Fruit fly (Drosophila melanogaster) whole organism, embryonic: Measurements from ENCODE around the gene CG3078.

Experiments used
- Asciz ChIP-seq: fragments of 200-800 bp; sonication (Bioruptor generic); optimal IDR thresholded peaks from 2 replicates; lab custom pipeline; 2017; ENCODE audit warnings: missing biosample characterization, mild to moderate bottlenecking, missing genetic modification characterization, missing genetic modification reagents
- Atf6 ChIP-seq: fragments of 200-800 bp; sonication (Bioruptor generic); IDR thresholded peaks from 2 replicates; pipeline ENCODE4 v1.3.6; 2022; ENCODE audit warnings: missing biosample characterization, missing genetic modification characterization
- CG10147 ChIP-seq: fragments of 200-800 bp; sonication (Bioruptor generic); optimal IDR thresholded peaks from 2 replicates; lab custom pipeline; 2019; ENCODE audit warnings: missing biosample characterization, mild to moderate bottlenecking, missing genetic modification characterization, moderate library complexity
- CG13123 ChIP-seq: fragments of 200-800 bp; sonication (Bioruptor generic); optimal IDR thresholded peaks from 2 replicates; lab custom pipeline; 2016; ENCODE audit warnings: missing biosample characterization, missing genetic modification characterization
- CG14014 ChIP-seq: fragments of 200-800 bp; sonication (Bioruptor generic); IDR thresholded peaks from 2 replicates; pipeline ENCODE4 v1.3.6; 2022; ENCODE audit warnings: missing biosample characterization, missing genetic modification characterization
- CG15601 ChIP-seq: fragments of 200-800 bp; sonication (Bioruptor generic); optimal IDR thresholded peaks from 3 replicates; lab custom pipeline; 2019; ENCODE audit warnings: missing biosample characterization, mild to moderate bottlenecking, missing genetic modification characterization, moderate library complexity
- CG16863 ChIP-seq: fragments of 200-800 bp; sonication (Bioruptor generic); optimal IDR thresholded peaks from 3 replicates; lab custom pipeline; 2016; ENCODE audit warnings: missing biosample characterization, missing genetic modification characterization
- CG17612 ChIP-seq: fragments of 200-800 bp; sonication (Bioruptor generic); IDR thresholded peaks from 2 replicates; pipeline ENCODE4 v1.3.6; 2022; ENCODE audit warnings: missing biosample characterization, missing genetic modification characterization
- CG3407 ChIP-seq: fragments of 200-800 bp; sonication (Bioruptor generic); optimal IDR thresholded peaks from 2 replicates; lab custom pipeline; 2018; ENCODE audit warnings: missing biosample characterization, mild to moderate bottlenecking, missing genetic modification characterization
- CG6175 ChIP-seq: fragments of 200-800 bp; sonication (Bioruptor generic); IDR thresholded peaks from 3 replicates; pipeline ENCODE4 v1.3.6; 2022; ENCODE audit warnings: missing biosample characterization, missing genetic modification characterization
- CG7928 ChIP-seq: fragments of 200-800 bp; sonication (Bioruptor generic); optimal IDR thresholded peaks from 2 replicates; lab custom pipeline; 2017; ENCODE audit warnings: missing biosample characterization, mild to moderate bottlenecking, missing genetic modification characterization
- CG7963 ChIP-seq: fragments of 200-800 bp; sonication (Bioruptor generic); IDR thresholded peaks from 3 replicates; pipeline ENCODE4 v1.3.6; 2022; ENCODE audit warnings: missing biosample characterization, missing genetic modification characterization; ENCODE audit not compliant: partially characterized antibody
- CG9215 ChIP-seq: fragments of 200-800 bp; sonication (Bioruptor generic); IDR thresholded peaks from 2 replicates; pipeline ENCODE4 v1.3.6; 2022; ENCODE audit warnings: missing biosample characterization, missing genetic modification characterization
- CG9817 ChIP-seq: fragments of 200-800 bp; sonication (Bioruptor generic); optimal IDR thresholded peaks from 2 replicates; lab custom pipeline; 2018; ENCODE audit warnings: missing biosample characterization, mild to moderate bottlenecking, missing genetic modification characterization, moderate library complexity
- Dad ChIP-seq: fragments of 200-800 bp; sonication (Bioruptor generic); optimal IDR thresholded peaks from 3 replicates; lab custom pipeline; 2016; ENCODE audit warnings: missing biosample characterization, missing genetic modification characterization
- Dip2 ChIP-seq: fragments of 200-800 bp; sonication (Bioruptor generic); IDR thresholded peaks from 2 replicates; pipeline ENCODE4 v1.3.6; 2022; ENCODE audit warnings: missing biosample characterization, missing genetic modification characterization
- HHEX ChIP-seq: fragments of 200-800 bp; sonication (Bioruptor generic); optimal IDR thresholded peaks from 3 replicates; lab custom pipeline; 2017; ENCODE audit warnings: missing biosample characterization, mild to moderate bottlenecking, missing genetic modification characterization, missing genetic modification reagents
- Hand ChIP-seq: fragments of 200-800 bp; sonication (Bioruptor generic); optimal IDR thresholded peaks from 2 replicates; lab custom pipeline; 2017; ENCODE audit warnings: mild to moderate bottlenecking, missing biosample characterization, missing genetic modification reagents, missing genetic modification characterization
- Hmr ChIP-seq: fragments of 200-800 bp; sonication (Bioruptor generic); optimal IDR thresholded peaks from 3 replicates; lab custom pipeline; 2017; ENCODE audit warnings: mild to moderate bottlenecking, missing biosample characterization, missing genetic modification reagents, missing genetic modification characterization
- Hr3 ChIP-seq: fragments of 200-800 bp; sonication (Bioruptor generic); optimal IDR thresholded peaks from 3 replicates; lab custom pipeline; 2016; ENCODE audit warnings: missing biosample characterization, missing genetic modification characterization
- MESR4 ChIP-seq: fragments of 200-800 bp; sonication (Bioruptor generic); optimal IDR thresholded peaks from 2 replicates; lab custom pipeline; 2018; ENCODE audit warnings: missing biosample characterization, mild to moderate bottlenecking, missing genetic modification characterization, moderate library complexity
- Mad ChIP-seq: fragments of 200-800 bp; sonication (Bioruptor generic); optimal IDR thresholded peaks from 2 replicates; lab custom pipeline; 2016; ENCODE audit warnings: missing biosample characterization, missing genetic modification characterization
- NFAT ChIP-seq: fragments of 200-800 bp; sonication (Bioruptor generic); IDR thresholded peaks from 2 replicates; pipeline ENCODE4 v1.3.6; 2022; ENCODE audit warnings: missing biosample characterization, missing genetic modification characterization
- Optix ChIP-seq: fragments of 200-800 bp; sonication (Bioruptor generic); IDR thresholded peaks from 3 replicates; pipeline ENCODE4 v1.3.6; 2022; ENCODE audit warnings: missing biosample characterization, missing genetic modification characterization
- Pdp1 ChIP-seq, 2 experiments: fragments of 200-800 bp; sonication (Bioruptor generic); optimal IDR thresholded peaks; 3 replicates each; lab custom pipeline; 2016; ENCODE audit warnings: missing biosample characterization in 2 of 2, missing genetic modification characterization in 2 of 2, mild to moderate bottlenecking in 1 of 2, moderate library complexity in 1 of 2
- Scr ChIP-seq: fragments of 200-800 bp; sonication (Bioruptor generic); IDR thresholded peaks from 2 replicates; pipeline ENCODE4 v1.3.6; 2022; ENCODE audit warnings: missing biosample characterization, missing genetic modification characterization; ENCODE audit not compliant: partially characterized antibody
- Sox100B ChIP-seq: fragments of 200-800 bp; sonication (Bioruptor generic); optimal IDR thresholded peaks from 3 replicates; lab custom pipeline; 2018; ENCODE audit warnings: missing biosample characterization, mild to moderate bottlenecking, missing genetic modification characterization
- bowl ChIP-seq: fragments of 200-800 bp; sonication (Bioruptor generic); IDR thresholded peaks from 2 replicates; pipeline ENCODE4 v1.3.6; 2022; ENCODE audit warnings: missing biosample characterization, missing genetic modification characterization
- chif ChIP-seq, 2 experiments: fragments of 200-800 bp; sonication (Bioruptor generic); optimal IDR thresholded peaks; 3 replicates each; lab custom pipeline; 2016; ENCODE audit warnings: missing biosample characterization in 2 of 2, missing genetic modification characterization in 2 of 2
- chinmo ChIP-seq: fragments of 200-800 bp; sonication (Bioruptor generic); IDR thresholded peaks from 4 replicates; pipeline ENCODE4 v1.3.6; 2022; ENCODE audit warnings: missing biosample characterization, missing genetic modification characterization; ENCODE audit not compliant: partially characterized antibody
- chn ChIP-seq: fragments of 200-800 bp; sonication (Bioruptor generic); optimal IDR thresholded peaks from 2 replicates; lab custom pipeline; 2016; ENCODE audit warnings: missing biosample characterization, missing genetic modification characterization
- ci ChIP-seq: fragments of 200-800 bp; sonication (Bioruptor generic); IDR thresholded peaks from 3 replicates; pipeline ENCODE4 v1.3.6; 2022; ENCODE audit warnings: missing biosample characterization, missing genetic modification characterization
- dmrt99B ChIP-seq: fragments of 200-800 bp; sonication (Bioruptor generic); optimal IDR thresholded peaks from 2 replicates; lab custom pipeline; 2018; ENCODE audit warnings: missing biosample characterization, mild to moderate bottlenecking, missing genetic modification characterization, moderate library complexity
- esg ChIP-seq: fragments of 200-800 bp; sonication (Bioruptor generic); conservative IDR thresholded peaks from 2 replicates; pipeline ENCODE4 v1.3.6; 2022; ENCODE audit warnings: missing biosample characterization, missing genetic modification characterization
- gcm2 ChIP-seq: fragments of 200-800 bp; sonication (Bioruptor generic); optimal IDR thresholded peaks from 2 replicates; lab custom pipeline; 2016; ENCODE audit warnings: missing biosample characterization, missing genetic modification characterization
- gem ChIP-seq: fragments of 200-800 bp; sonication (Bioruptor generic); optimal IDR thresholded peaks from 2 replicates; lab custom pipeline; 2019; ENCODE audit warnings: missing biosample characterization, mild to moderate bottlenecking, missing genetic modification characterization, moderate library complexity
- hkb ChIP-seq, 2 experiments: fragments of 200-800 bp in 1 of 2; fragments of >200 bp in 1 of 2; sonication (Bioruptor generic) in 1 of 2; IDR thresholded peaks in 1 of 2; optimal IDR thresholded peaks in 1 of 2; 2 replicates each; pipeline versions ENCODE4 v1.3.6 to Lab custom; 2017 to 2022; ENCODE audit warnings: missing biosample characterization in 1 of 2, missing genetic modification characterization in 1 of 2
- jing ChIP-seq: fragments of 200-800 bp; sonication (Bioruptor generic); optimal IDR thresholded peaks from 2 replicates; lab custom pipeline; 2018; ENCODE audit warnings: missing biosample characterization, mild to moderate bottlenecking, missing genetic modification characterization
- kni ChIP-seq: fragments of 200-800 bp; sonication (Bioruptor generic); optimal IDR thresholded peaks from 3 replicates; lab custom pipeline; 2017; ENCODE audit warnings: mild to moderate bottlenecking, missing biosample characterization, missing genetic modification reagents, missing genetic modification characterization
- lilli ChIP-seq: fragments of 200-800 bp; sonication (Bioruptor generic); optimal IDR thresholded peaks from 3 replicates; lab custom pipeline; 2016; ENCODE audit warnings: missing biosample characterization, missing genetic modification characterization
- nmo ChIP-seq: fragments of 200-800 bp; sonication (Bioruptor generic); optimal IDR thresholded peaks from 2 replicates; lab custom pipeline; 2018; ENCODE audit warnings: missing biosample characterization, mild to moderate bottlenecking, missing genetic modification characterization, moderate library complexity
- pan ChIP-seq, 4 experiments: fragments of >200 bp in 3 of 4; fragments of 200-800 bp in 1 of 4; sonication (Bioruptor generic) in 1 of 4; optimal IDR thresholded peaks in 3 of 4; IDR thresholded peaks in 1 of 4; 2 replicates each; pipeline versions ENCODE4 v1.3.6 to Lab custom; 2017 to 2022; ENCODE audit warnings: missing biosample characterization in 2 of 4, missing genetic modification characterization in 2 of 4, mixed read lengths in 1 of 4
- psq ChIP-seq: fragments of 200-800 bp; sonication (Bioruptor generic); optimal IDR thresholded peaks from 2 replicates; lab custom pipeline; 2017; ENCODE audit warnings: missing biosample characterization, missing genetic modification characterization
- schlank ChIP-seq: fragments of 200-800 bp; sonication (Bioruptor generic); optimal IDR thresholded peaks from 2 replicates; lab custom pipeline; 2018; ENCODE audit warnings: missing biosample characterization, mild to moderate bottlenecking, missing genetic modification characterization
- sna ChIP-seq: fragments of 200-800 bp; sonication (Bioruptor generic); IDR thresholded peaks from 2 replicates; pipeline ENCODE4 v1.3.6; 2022; ENCODE audit warnings: missing biosample characterization, missing genetic modification characterization; ENCODE audit not compliant: partially characterized antibody
- ssp ChIP-seq: fragments of 200-800 bp; sonication (Bioruptor generic); IDR thresholded peaks from 2 replicates; pipeline ENCODE4 v1.3.6; 2022; ENCODE audit warnings: missing biosample characterization, missing genetic modification characterization
- tgo ChIP-seq: fragments of 200-800 bp; sonication (Bioruptor generic); IDR thresholded peaks from 3 replicates; pipeline ENCODE4 v1.3.6; 2022; ENCODE audit warnings: missing biosample characterization, missing genetic modification characterization
- vvl ChIP-seq: fragments of 200-800 bp; sonication (Bioruptor generic); IDR thresholded peaks from 2 replicates; pipeline ENCODE4 v1.3.6; 2022; ENCODE audit warnings: missing biosample characterization, missing genetic modification characterization

The CG3078 gene

dm6 chrX:2208641-2209241 lies 50.9 kb downstream of the CG3078 start (continued):
- TF ChIP-seq kni (GFP tag; lab: Kevin White, UChicago) (no peak), CG10147 (no peak), Optix (GFP tag; lab: Robert Waterston, UW) (no peak), chn (no peak), gem (tag; lab: Kevin White, UChicago) (no peak), NFAT (GFP tag; lab: Robert Waterston, UW) (no peak), CG3407 (GFP tag; lab: Kevin White, UChicago) (no peak), schlank (tag; lab: Kevin White, UChicago) (no peak), CG16863 (GFP tag; lab: Kevin White, UChicago) (no peak), sna (GFP tag; lab: Robert Waterston, UW) (no peak), nmo (GFP tag; lab: Kevin White, UChicago) (peak; percentile 37), HHEX (GFP tag; lab: Kevin White, UChicago) (no peak), CG13123 (GFP tag; lab: Kevin White, UChicago) (no peak), Hr3 (no peak), CG15601 (tag; lab: Kevin White, UChicago) (no peak), Pdp1 (GFP tag; optimal IDR thresholded peaks at IDR 0.05; lab: Kevin White, UChicago) (peak in 1 of 2 experiments; percentile 16), lilli (GFP tag; lab: Kevin White, UChicago) (peak; percentile 13), hkb (optimal IDR thresholded peaks at IDR 0.05; lab: Kevin White, UChicago) (no peak), hkb (GFP tag; IDR thresholded peaks at IDR 0.05; lab: Robert Waterston, UW) (peak; percentile 47; the same call in 1 of the 2 replicates), chif (GFP tag; optimal IDR thresholded peaks at IDR 0.05; lab: Kevin White, UChicago) (no peak), ci (GFP tag; lab: Robert Waterston, UW) (no peak), Asciz (GFP tag; lab: Kevin White, UChicago) (no peak), tgo (peak; percentile 19; the same call in 1 of the 3 replicates), esg (GFP tag; lab: Robert Waterston, UW) (no peak; the same call in 1 of the 2 replicates), psq (GFP tag; lab: Kevin White, UChicago) (no peak), Mad (GFP tag; lab: Kevin White, UChicago) (no peak), gcm2 (no peak), CG17612 (no peak), pan (optimal IDR thresholded peaks at IDR 0.05; lab: Kevin White, UChicago) (no peak), pan (GFP tag; optimal IDR thresholded peaks at IDR 0.05 in 1 of 2, IDR thresholded peaks at IDR 0.05 in 1 of 2) (peak in 1 of 2 experiments; percentile 11), CG7928 (no peak), Atf6 (no peak), chinmo (GFP tag; lab: Robert Waterston, UW) (no peak), MESR4 (GFP tag; lab: Kevin White, UChicago) (no peak), vvl (GFP tag; lab: Robert Waterston, UW) (0 out of 2 replicates have a peak, but pooled peaks have one; percentile 25), Dip2 (no peak), jing (no peak), CG9215 (GFP tag; lab: Robert Waterston, UW) (0 out of 2 replicates have a peak, but pooled peaks have one; percentile 10), Scr (GFP tag; lab: Robert Waterston, UW) (no peak), CG7963 (GFP tag; lab: Robert Waterston, UW) (no peak), Hand (GFP tag; lab: Kevin White, UChicago) (no peak), Hmr (GFP tag; lab: Kevin White, UChicago) (no peak), dmrt99B (peak; percentile 48), Sox100B (GFP tag; lab: Kevin White, UChicago) (no peak), CG14014 (0 out of 2 replicates have a peak, but pooled peaks have one; percentile 13), Dad (GFP tag; lab: Kevin White, UChicago) (no peak), CG6175 (GFP tag; lab: Robert Waterston, UW) (peak; percentile 91), bowl (no peak), CG9817 (peak; percentile 14), ssp (GFP tag; lab: Robert Waterston, UW) (peak; percentile 35; the same call in 1 of the 2 replicates)
